Fruit fly (Drosophila melanogaster) whole organism, wandering third instar larva: ENCODE results near the gene D.

ENCODE experiments used
- Dfd ChIP-seq: fragments of >200 bp; optimal IDR thresholded peaks from 2 replicates; lab custom pipeline; 2017; ENCODE audit warnings: missing biosample characterization, missing genetic modification characterization
- Hr83 ChIP-seq: fragments of 200-300 bp; sonication (Bioruptor generic); optimal IDR thresholded peaks from 2 replicates; lab custom pipeline; 2016; ENCODE audit warnings: missing biosample characterization, mild to moderate bottlenecking, missing genetic modification characterization, moderate library complexity; ENCODE audit not compliant: poor library complexity, severe bottlenecking
- Myc ChIP-seq: fragments of >200 bp; optimal IDR thresholded peaks from 2 replicates; lab custom pipeline; 2017
- brk ChIP-seq: fragments of 200-800 bp; sonication (Bioruptor generic); optimal IDR thresholded peaks from 2 replicates; lab custom pipeline; 2016; ENCODE audit warnings: missing biosample characterization, mild to moderate bottlenecking, missing genetic modification characterization
- dl ChIP-seq, 2 experiments: fragments of 175-275, 200-275 bp in 1 of 2; fragments of 200-275 bp in 1 of 2; sonication (Bioruptor generic); optimal IDR thresholded peaks; lab custom pipeline; 2018; ENCODE audit warnings: mild to moderate bottlenecking in 2 of 2, missing biosample characterization in 2 of 2, missing genetic modification characterization in 2 of 2, moderate library complexity in 2 of 2; ENCODE audit not compliant: partially characterized antibody in 2 of 2, insufficient read depth in 1 of 2
- h ChIP-seq: fragments of 200-800 bp; sonication (Bioruptor generic); optimal IDR thresholded peaks from 3 replicates; lab custom pipeline; 2016; ENCODE audit warnings: missing biosample characterization, mild to moderate bottlenecking, missing genetic modification characterization
- lola ChIP-seq: fragments of >200 bp; optimal IDR thresholded peaks from 2 replicates; lab custom pipeline; 2017; ENCODE audit warnings: missing biosample characterization, missing genetic modification characterization
- pan ChIP-seq: fragments of >200 bp; optimal IDR thresholded peaks from 2 replicates; lab custom pipeline; 2017
- psq ChIP-seq: fragments of 200-800 bp; sonication (Bioruptor generic); optimal IDR thresholded peaks from 3 replicates; lab custom pipeline; 2017; ENCODE audit warnings: missing biosample characterization, mild to moderate bottlenecking, missing genetic modification characterization, moderate library complexity
- woc ChIP-seq: sonication (Bioruptor generic); optimal IDR thresholded peaks from 2 replicates; lab custom pipeline; 2016; ENCODE audit warnings: missing biosample characterization, mild to moderate bottlenecking, missing genetic modification characterization

- no peak for TF ChIP-seq lola (GFP tag; lab: Kevin White, UChicago)
- TF ChIP-seq pan = no peak
- no peak for TF ChIP-seq dl (GFP tag; optimal IDR thresholded peaks at IDR 0.05; lab: Kevin White, UChicago; ENCODE audit: insufficient read depth in 1 of 2, partially characterized antibody in 2 of 2)
- TF ChIP-seq psq (GFP tag; lab: Kevin White, UChicago) = no peak
- no peak for TF ChIP-seq Myc (lab: Kevin White, UChicago)
- TF ChIP-seq Hr83 (GFP tag; lab: Kevin White, UChicago) = no peak
- no peak for TF ChIP-seq Dfd (GFP tag; lab: Kevin White, UChicago)
- no peak for TF ChIP-seq woc (GFP tag; lab: Kevin White, UChicago)
- TF ChIP-seq brk (GFP tag; lab: Kevin White, UChicago) = no peak
- TF ChIP-seq h (GFP tag; lab: Kevin White, UChicago) = no peak
Observed at dm6 chr3L:14132848-14133392, 45.5 kb downstream of the D start.
